Worm (Caenorhabditis elegans): ENCODE data around the gene PDB1.1.

The PDB1.1 gene

ce11 chrX:7546509-7546908 lies 12.4 kb downstream of the PDB1.1 start, which contains the start of gene col-174:
col-174 (plus strand) TSS chrX:7546809.
- TF ChIP-seq ceh-27 (GFP tag; optimal IDR thresholded peaks at IDR 0.05) (no peak), F55B11.4 (tag; optimal IDR thresholded peaks at IDR 0.05; ENCODE audit: borderline replicate concordance, insufficient read depth) (no peak), Y53G8AR.9 (GFP tag; conservative IDR thresholded peaks at IDR 0.05) (no peak), lsy-27 (tag; optimal IDR thresholded peaks at IDR 0.05; ENCODE audit: borderline replicate concordance, insufficient read depth) (no peak), F52B5.7 (tag; optimal IDR thresholded peaks at IDR 0.05) (no peak), hlh-12 (tag; optimal IDR thresholded peaks at IDR 0.05) (no peak), snpc-1.3 (tag; optimal IDR thresholded peaks at IDR 0.05; ENCODE audit: insufficient read depth) (no peak), dox-1 (GFP tag; IDR thresholded peaks at IDR 0.05) (no peak), nfyb-1 (GFP tag; IDR thresholded peaks at IDR 0.05) (no peak), T07F8.4 (tag; optimal IDR thresholded peaks at IDR 0.05) (no peak), lin-35 (GFP tag; optimal IDR thresholded peaks at IDR 0.05) (no peak), F39B2.1 (GFP tag; IDR thresholded peaks at IDR 0.05) (no peak), F57A8.1 (GFP tag; optimal IDR thresholded peaks at IDR 0.05) (no peak), akir-1 (GFP tag; optimal IDR thresholded peaks at IDR 0.05) (no peak), Y79H2A.3 (GFP tag; conservative IDR thresholded peaks at IDR 0.05) (no peak), bed-1 (GFP tag; IDR thresholded peaks at IDR 0.05) (no peak), B0035.1 (tag; optimal IDR thresholded peaks at IDR 0.05) (no peak)

ce11 chrX:7541078-7541477 lies 17.8 kb downstream of the PDB1.1 start:
- TF ChIP-seq F23B12.7 (tag; optimal IDR thresholded peaks at IDR 0.05; ENCODE audit: insufficient read depth) (no peak), egl-18 (GFP tag; IDR thresholded peaks at IDR 0.05) (no peak), repo-1 (tag; optimal IDR thresholded peaks at IDR 0.05) (no peak), rcor-1 (GFP tag; IDR thresholded peaks at IDR 0.05) (no peak), K12H6.12 (tag; optimal IDR thresholded peaks at IDR 0.05) (no peak), B0336.3 (GFP tag; IDR thresholded peaks at IDR 0.05) (no peak), T26A5.8 (tag; optimal IDR thresholded peaks at IDR 0.05) (no peak), egl-44 (GFP tag; IDR thresholded peaks at IDR 0.05) (no peak), ZK185.1 (tag; optimal IDR thresholded peaks at IDR 0.05; ENCODE audit: poor library complexity, severe bottlenecking) (no peak)

DNA sequence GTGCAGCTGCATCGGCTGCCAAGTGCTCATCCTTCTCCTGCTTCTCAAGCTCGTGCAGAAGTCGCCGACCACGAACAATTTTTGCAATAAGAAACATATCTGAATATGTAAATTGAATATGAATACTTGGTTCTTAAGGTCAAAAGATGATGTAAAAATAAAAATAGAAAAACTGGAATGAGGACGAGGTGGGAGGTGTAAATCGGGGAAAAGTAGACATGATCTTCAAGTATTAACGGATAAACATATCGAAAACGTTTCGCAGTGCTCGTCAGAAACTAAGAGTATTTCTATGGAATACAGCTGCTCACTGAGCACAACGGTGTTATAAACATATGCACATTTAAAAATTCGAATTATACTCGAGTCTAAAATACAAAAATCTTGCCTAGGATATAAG lies 18.9 kb downstream of the PDB1.1 start, which contains the start of gene glb-16:
Gene glb-16 (minus strand): TSS at position 101 of the 400 bp plus-strand sequence.
- TF ChIP-seq hlh-12 (tag; optimal IDR thresholded peaks at IDR 0.05) (no peak), mcd-1 (GFP tag; IDR thresholded peaks at IDR 0.05) (no peak), let-607 (tag; optimal IDR thresholded peaks at IDR 0.05) (no peak), Y53F4B.3 (GFP tag; IDR thresholded peaks at IDR 0.05) (no peak), ztf-22 (GFP tag; optimal IDR thresholded peaks at IDR 0.05) (no peak), lin-54 (GFP tag; optimal IDR thresholded peaks at IDR 0.05) (no peak), bed-1 (GFP tag; IDR thresholded peaks at IDR 0.05) (no peak), hmg-1.2 (GFP tag; IDR thresholded peaks at IDR 0.05) (no peak), madf-3 (GFP tag; IDR thresholded peaks at IDR 0.05) (no peak), ceh-79 (tag; optimal IDR thresholded peaks at IDR 0.05) (no peak), D2030.7 (GFP tag; IDR thresholded peaks at IDR 0.05) (no peak), nhr-179 (tag; optimal IDR thresholded peaks at IDR 0.05) (no peak), athp-1 (tag; optimal IDR thresholded peaks at IDR 0.05) (no peak), ztf-6 (GFP tag; IDR thresholded peaks at IDR 0.05) (no peak), zfh-2 (GFP tag; conservative IDR thresholded peaks at IDR 0.05) (no peak)

Measured in whole organism, young adult.